Worm (Caenorhabditis elegans): ENCODE results near the gene fbxa-4.

DNA sequence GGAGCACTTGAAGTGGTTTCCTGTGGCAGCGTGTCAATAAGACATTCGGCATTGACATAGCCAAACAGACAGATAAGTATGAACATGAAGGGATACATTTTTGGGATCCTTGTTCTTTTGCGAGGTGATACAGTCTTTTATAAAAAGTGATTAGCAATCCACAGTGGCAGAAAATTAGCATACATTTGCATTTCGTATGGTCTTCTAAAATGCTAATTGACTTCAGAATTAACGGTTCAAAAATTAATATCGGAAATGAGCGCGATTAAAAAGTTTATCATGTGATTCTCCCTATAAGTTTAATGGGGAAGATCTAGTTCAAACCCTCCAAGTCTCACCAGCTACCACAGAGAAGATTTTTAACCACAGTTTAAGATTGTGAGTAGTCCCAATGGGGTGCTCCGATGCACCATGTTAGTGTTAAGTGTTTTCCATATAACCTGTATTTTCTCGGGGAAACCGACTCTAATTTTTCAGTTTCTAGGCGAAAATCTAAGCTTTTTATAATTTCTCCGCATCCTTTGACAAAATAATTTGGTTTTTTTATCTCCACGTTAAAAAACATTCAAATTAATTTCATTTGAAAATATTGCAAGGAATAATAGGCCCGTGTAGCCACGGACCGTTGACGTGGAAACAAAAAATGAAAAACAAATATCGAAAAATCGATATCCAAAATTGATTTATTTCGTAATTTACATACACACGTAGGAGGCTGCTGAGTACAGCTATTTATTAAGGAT, 48.5 kb downstream of the fbxa-4 start, which contains the start of the genes F43C11.12 and F16G10.5:
- no peak for TF ChIP-seq tab-1 (GFP tag; IDR thresholded peaks at IDR 0.05)
- no peak for TF ChIP-seq med-1 (GFP tag; optimal IDR thresholded peaks at IDR 0.05; ENCODE audit: insufficient read depth)
- no peak for TF ChIP-seq ztf-29 (GFP tag; IDR thresholded peaks at IDR 0.05)
- no peak for TF ChIP-seq cog-1 (tag; optimal IDR thresholded peaks at IDR 0.05)
- TF ChIP-seq ref-1 (GFP tag; conservative IDR thresholded peaks at IDR 0.05): no peak
- TF ChIP-seq flt-1 (GFP tag; IDR thresholded peaks at IDR 0.05): no peak
- TF ChIP-seq T22C8.4 (GFP tag; IDR thresholded peaks at IDR 0.05): no peak
- TF ChIP-seq ztf-23 (GFP tag; IDR thresholded peaks at IDR 0.05): no peak
- no peak for TF ChIP-seq klf-2 (GFP tag; conservative IDR thresholded peaks at IDR 0.05)
